Fruit fly (Drosophila melanogaster) whole organism: ENCODE results near the gene Dop1R1.

Experiments
- CG8478 ChIP-seq: fragments of >200 bp; optimal IDR thresholded peaks from 2 replicates; lab custom pipeline; 2018; ENCODE audit warnings: inconsistent platforms
- Dll ChIP-seq: fragments of >200 bp; optimal IDR thresholded peaks from 2 replicates; lab custom pipeline; 2017
- EcR ChIP-seq, 2 experiments: fragments of >200 bp; optimal IDR thresholded peaks; 2 replicates each; lab custom pipeline; 2017; ENCODE audit warnings: missing biosample characterization in 2 of 2, missing genetic modification characterization in 2 of 2, missing genetic modification reagents in 2 of 2
- psq ChIP-seq: fragments of >200 bp; optimal IDR thresholded peaks from 2 replicates; lab custom pipeline; 2017
- usp ChIP-seq: fragments of >200 bp; optimal IDR thresholded peaks from 2 replicates; lab custom pipeline; 2017; ENCODE audit warnings: missing biosample characterization, missing genetic modification characterization, mixed read lengths

DNA sequence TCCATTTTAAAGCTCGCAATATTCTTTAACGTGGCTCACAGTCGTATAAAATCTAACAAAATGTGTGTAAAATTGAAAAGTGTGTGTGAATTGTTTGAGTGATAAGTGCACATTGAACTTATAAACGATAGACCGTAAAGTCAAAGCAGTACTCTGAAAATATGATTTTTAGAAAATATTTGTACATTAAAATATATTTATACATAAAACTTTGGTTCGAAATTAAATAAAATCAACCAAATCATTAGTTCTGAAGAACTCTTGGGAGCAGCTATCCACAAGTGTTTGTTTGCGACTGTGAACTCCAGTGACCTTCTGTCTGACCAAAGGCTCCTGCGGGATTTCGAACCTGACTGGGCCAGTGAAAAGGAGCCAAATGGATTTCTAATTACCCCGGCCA, 54.4 kb downstream of the Dop1R1 start, which contains the start of gene CG31327:
- TF ChIP-seq psq (lab: Kevin White, UChicago) (no peak), CG8478 (lab: Kevin White, UChicago) (no peak), EcR (GFP tag; optimal IDR thresholded peaks at IDR 0.05; lab: Kevin White, UChicago) (no peak), Dll (lab: Kevin White, UChicago) (no peak), usp (GFP tag; lab: Kevin White, UChicago) (no peak)
